Worm (Caenorhabditis elegans): ENCODE measurements around the gene pipp-4P.

DNA sequence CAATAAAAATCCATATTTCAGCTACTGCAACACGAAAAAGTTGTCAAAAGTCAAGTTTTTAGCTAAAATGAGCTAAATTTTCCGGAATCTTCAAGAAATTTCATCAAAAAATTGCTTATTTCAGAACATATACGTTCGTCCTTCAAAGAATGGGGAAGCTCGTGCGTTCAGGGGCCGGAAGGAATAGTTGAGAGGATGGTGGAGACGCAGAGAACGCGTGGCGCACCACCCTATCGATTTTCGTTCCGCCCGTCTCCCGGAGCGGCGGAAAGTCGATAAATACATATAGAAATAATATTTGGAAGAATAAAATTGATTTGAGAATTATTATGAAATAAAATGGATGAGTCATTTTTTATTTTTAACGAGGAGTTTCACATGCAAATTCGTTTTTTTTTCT lies 38.8 kb upstream of the pipp-4P start:
- TF ChIP-seq W03F9.2 (tag; optimal IDR thresholded peaks at IDR 0.05) = no peak
- no peak for TF ChIP-seq him-1 (tag; optimal IDR thresholded peaks at IDR 0.05)

All from whole organism, L4/young adult.